Worm (Caenorhabditis elegans) whole organism, young adult: ENCODE measurements around the gene T28F12.1.

Source experiments
- Y79H2A.3 ChIP-seq: fragments of 200-800 bp; sonication (Bioruptor generic); conservative IDR thresholded peaks from 2 replicates; pipeline ENCODE4 v1.3.6; 2022; ENCODE audit warnings: missing genetic modification reagents, missing genetic modification characterization, missing compliant biosample characterization
- ceh-40 ChIP-seq: fragments of 200-800 bp; sonication (Bioruptor generic); IDR thresholded peaks from 2 replicates; pipeline ENCODE4 v1.3.6; 2022; ENCODE audit warnings: missing genetic modification characterization, missing compliant biosample characterization

DNA sequence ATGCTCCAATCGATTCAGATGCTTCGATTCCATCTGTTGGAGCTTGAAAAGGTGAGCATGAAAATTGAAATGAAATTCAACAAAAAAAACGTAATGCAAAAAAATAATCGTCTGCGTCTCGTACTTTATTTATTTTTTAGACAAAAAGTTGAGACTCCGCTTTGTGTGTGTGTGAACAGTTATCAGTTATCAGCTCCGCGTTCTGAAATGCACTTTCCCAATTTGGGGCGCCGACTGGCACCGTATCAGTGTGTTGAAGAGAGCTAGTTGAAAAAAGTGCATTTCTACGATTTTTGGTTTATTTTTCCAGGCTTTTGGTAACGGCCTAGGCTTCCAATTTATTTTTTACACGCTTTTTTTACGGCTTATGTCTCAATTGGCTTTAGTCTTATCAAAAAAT is 10.9 kb upstream of the T28F12.1 start:
- no peak for TF ChIP-seq ceh-40 (GFP tag; lab: Robert Waterston, UW)
- no peak for TF ChIP-seq Y79H2A.3 (GFP tag; lab: Robert Waterston, UW)
